Worm (Caenorhabditis elegans) whole organism, early embryonic: ENCODE data around the gene nhr-271.

ENCODE experiments used
- B0310.2 ChIP-seq: sonication (generic microtip); optimal IDR thresholded peaks from 2 replicates; lab custom pipeline; 2016; ENCODE audit warnings: mild to moderate bottlenecking, missing genetic modification characterization, missing compliant biosample characterization
- F13C5.2 ChIP-seq: sonication (generic microtip); optimal IDR thresholded peaks from 2 replicates; lab custom pipeline; 2017; ENCODE audit warnings: mild to moderate bottlenecking, missing genetic modification characterization, inconsistent platforms, missing compliant biosample characterization
- aly-1 ChIP-seq: sonication (generic microtip); optimal IDR thresholded peaks from 2 replicates; lab custom pipeline; 2016; ENCODE audit warnings: missing genetic modification characterization, missing compliant biosample characterization
- ama-1 ChIP-seq: fragments of 150-350 bp; optimal IDR thresholded peaks from 2 replicates; lab custom pipeline; 2014
- ceh-13 ChIP-seq: fragments of 200-800 bp; sonication (Bioruptor generic); optimal IDR thresholded peaks from 2 replicates; lab custom pipeline; 2018; ENCODE audit warnings: mild to moderate bottlenecking, missing genetic modification characterization, missing compliant biosample characterization
- ceh-36 ChIP-seq: sonication (generic microtip); optimal IDR thresholded peaks from 2 replicates; lab custom pipeline; 2016; ENCODE audit warnings: missing genetic modification characterization, inconsistent platforms, missing compliant biosample characterization
- ets-7 ChIP-seq: sonication (generic microtip); optimal IDR thresholded peaks from 2 replicates; lab custom pipeline; 2016; ENCODE audit warnings: missing genotype, missing genetic modification characterization, missing compliant biosample characterization
- flt-1 ChIP-seq: fragments of 200-800 bp; sonication (Bioruptor generic); IDR thresholded peaks from 2 replicates; pipeline ENCODE4 v1.3.6; 2022; ENCODE audit warnings: missing genetic modification characterization, missing compliant biosample characterization
- hmbx-1 ChIP-seq: sonication (generic microtip); optimal IDR thresholded peaks from 2 replicates; lab custom pipeline; 2016; ENCODE audit warnings: mild to moderate bottlenecking, missing genetic modification characterization, missing compliant biosample characterization
- hmg-4 ChIP-seq: fragments of 200-800 bp; sonication (Bioruptor generic); optimal IDR thresholded peaks from 2 replicates; lab custom pipeline; 2018; ENCODE audit warnings: mild to moderate bottlenecking, missing genetic modification characterization, missing compliant biosample characterization
- hnd-1 ChIP-seq: sonication (generic microtip); optimal IDR thresholded peaks from 2 replicates; lab custom pipeline; 2016; ENCODE audit warnings: missing genetic modification characterization, missing compliant biosample characterization
- pes-1 ChIP-seq: fragments of 200-800 bp; sonication (Bioruptor generic); IDR thresholded peaks from 2 replicates; pipeline ENCODE4 v1.3.6; 2022; ENCODE audit warnings: missing genetic modification reagents, missing genetic modification characterization, missing compliant biosample characterization
- scrt-1 ChIP-seq: fragments of 200-800 bp; sonication (Bioruptor generic); IDR thresholded peaks from 2 replicates; pipeline ENCODE4 v1.3.6; 2022; ENCODE audit warnings: missing genetic modification characterization, missing compliant biosample characterization
- sea-1 ChIP-seq: fragments of 200-800 bp; sonication (Bioruptor generic); conservative IDR thresholded peaks from 2 replicates; pipeline ENCODE4 v1.3.6; 2022; ENCODE audit warnings: missing genetic modification characterization, missing compliant biosample characterization
- tbx-11 ChIP-seq: fragments of 200-800 bp; sonication (Bioruptor generic); IDR thresholded peaks from 2 replicates; pipeline ENCODE4 v1.3.6; 2022; ENCODE audit warnings: missing genetic modification characterization, missing compliant biosample characterization
- tbx-37 ChIP-seq: fragments of 200-800 bp; sonication (Bioruptor generic); conservative IDR thresholded peaks from 2 replicates; pipeline ENCODE4 v1.3.6; 2022; ENCODE audit warnings: missing genetic modification reagents, missing genetic modification characterization, missing compliant biosample characterization
- tra-4 ChIP-seq: sonication (generic microtip); optimal IDR thresholded peaks from 2 replicates; lab custom pipeline; 2017; ENCODE audit warnings: missing genetic modification characterization, missing compliant biosample characterization

The nhr-271 gene

DNA sequence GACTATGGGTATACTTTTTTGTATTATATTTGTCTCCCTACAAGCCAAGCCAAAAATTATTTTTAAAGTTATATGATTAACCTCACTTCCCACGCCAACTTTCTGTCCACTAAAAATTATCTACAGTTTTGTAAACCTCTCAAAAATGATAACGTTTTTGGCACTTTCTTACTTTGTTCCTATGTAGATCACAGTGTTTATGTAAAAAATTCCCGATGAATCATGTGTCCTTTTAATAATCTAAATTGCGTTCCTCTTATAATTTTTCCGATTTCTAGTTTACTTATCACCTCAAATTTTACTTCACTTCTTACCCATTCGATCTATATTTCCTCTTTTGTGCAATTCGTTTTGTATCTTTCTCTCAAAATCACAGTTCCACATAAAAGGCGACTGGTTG is 24.0 kb upstream of the nhr-271 start:
- TF ChIP-seq ama-1 (lab: Kevin White, UChicago) (no peak), B0310.2 (no peak), tbx-11 (no peak), F13C5.2 (tag; lab: Kevin White, UChicago) (no peak), pes-1 (GFP tag; lab: Robert Waterston, UW) (no peak), ceh-13 (no peak), tbx-37 (GFP tag; lab: Robert Waterston, UW) (no peak), flt-1 (GFP tag; lab: Robert Waterston, UW) (no peak), hmbx-1 (tag; lab: Kevin White, UChicago) (no peak), ets-7 (tag; lab: Kevin White, UChicago) (no peak), aly-1 (tag; lab: Kevin White, UChicago) (no peak), tra-4 (tag; lab: Kevin White, UChicago) (no peak), hmg-4 (GFP tag; lab: Kevin White, UChicago) (no peak), scrt-1 (no peak), hnd-1 (tag; lab: Kevin White, UChicago) (no peak), sea-1 (GFP tag; lab: Robert Waterston, UW) (no peak), ceh-36 (tag; lab: Kevin White, UChicago) (no peak)

DNA sequence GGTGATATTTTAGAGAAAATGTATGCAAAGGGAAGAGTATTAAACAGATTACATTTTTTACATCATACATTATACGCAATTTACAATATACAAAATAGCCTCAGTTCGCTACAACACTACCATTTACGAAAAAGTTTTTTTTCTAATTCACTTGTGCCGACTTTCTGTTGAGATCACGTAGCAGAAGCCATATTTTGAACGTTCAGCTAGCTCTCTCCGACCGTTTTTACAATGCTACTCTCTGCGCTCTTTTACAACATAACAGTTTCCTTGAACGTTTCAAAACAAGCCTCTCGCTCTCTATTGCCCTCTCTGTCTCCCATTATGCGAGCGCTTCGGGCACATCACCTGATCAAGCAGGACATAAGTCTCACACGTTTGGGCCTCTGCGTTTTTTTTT is 22.8 kb upstream of the nhr-271 start, which contains the start of gene T03E6.8:
Gene T03E6.8, minus strand, starts transcription at position 101 of the 400 bp plus-strand sequence.
- TF ChIP-seq B0310.2 (no peak), pes-1 (GFP tag; lab: Robert Waterston, UW) (no peak), ceh-36 (tag; lab: Kevin White, UChicago) (no peak), F13C5.2 (tag; lab: Kevin White, UChicago) (no peak), flt-1 (GFP tag; lab: Robert Waterston, UW) (no peak)

DNA sequence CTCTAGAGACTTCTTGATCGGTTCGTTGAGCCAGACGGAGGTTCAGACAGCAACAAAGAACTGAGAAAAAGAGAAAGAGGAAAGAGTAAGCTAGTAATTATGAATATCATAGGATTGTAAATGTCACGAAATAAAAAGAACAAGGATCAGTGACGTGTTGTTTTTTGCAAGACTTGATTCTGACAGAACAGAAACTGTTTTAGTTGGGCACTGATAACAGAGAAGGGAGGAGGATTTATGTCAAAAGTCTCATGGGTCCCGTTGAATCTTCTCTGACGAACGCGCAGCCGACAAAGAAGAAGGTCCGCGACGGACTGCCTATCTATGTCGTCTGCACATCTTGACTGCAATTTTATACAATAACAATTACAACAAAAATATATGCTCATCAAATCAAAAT is 20.3 kb upstream of the nhr-271 start, which contains the start of gene T03E6.9:
Gene T03E6.9, minus strand, starts transcription at position 101 of the 400 bp plus-strand sequence.
- TF ChIP-seq tbx-11 (no peak), B0310.2 (no peak), hmg-4 (GFP tag; lab: Kevin White, UChicago) (no peak), aly-1 (tag; lab: Kevin White, UChicago) (no peak), pes-1 (GFP tag; lab: Robert Waterston, UW) (no peak), hmbx-1 (tag; lab: Kevin White, UChicago) (no peak), ceh-13 (no peak), ama-1 (lab: Kevin White, UChicago) (no peak), flt-1 (GFP tag; lab: Robert Waterston, UW) (no peak), scrt-1 (no peak), ets-7 (tag; lab: Kevin White, UChicago) (no peak), tbx-37 (GFP tag; lab: Robert Waterston, UW) (no peak), F13C5.2 (tag; lab: Kevin White, UChicago) (no peak), sea-1 (GFP tag; lab: Robert Waterston, UW) (no peak), ceh-36 (tag; lab: Kevin White, UChicago) (no peak), hnd-1 (tag; lab: Kevin White, UChicago) (no peak), tra-4 (tag; lab: Kevin White, UChicago) (no peak)

DNA sequence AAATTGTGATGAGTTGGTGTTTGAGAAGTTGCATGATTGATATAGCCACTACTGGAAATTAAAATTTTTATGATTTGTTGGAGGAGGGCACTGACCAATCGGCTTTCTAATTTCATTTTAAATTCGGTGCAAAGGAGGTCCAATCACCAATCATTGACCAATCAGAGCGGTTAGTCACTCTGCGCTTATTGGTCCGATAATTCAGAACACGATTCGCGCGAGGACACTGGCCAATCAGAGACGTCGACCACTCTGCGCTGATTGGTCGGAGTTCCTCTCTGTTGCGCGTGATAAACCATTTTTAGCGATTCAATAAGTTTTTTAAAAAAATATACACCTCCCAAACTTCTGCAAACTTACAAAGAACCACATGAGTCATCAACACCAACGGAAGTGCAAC is 19.5 kb upstream of the nhr-271 start:
- TF ChIP-seq hnd-1 (tag; lab: Kevin White, UChicago) = no peak
- no peak for TF ChIP-seq F13C5.2 (tag; lab: Kevin White, UChicago)
- no peak for TF ChIP-seq ama-1 (lab: Kevin White, UChicago)
- no peak for TF ChIP-seq tra-4 (tag; lab: Kevin White, UChicago)
- no peak for TF ChIP-seq sea-1 (GFP tag; lab: Robert Waterston, UW)
- TF ChIP-seq B0310.2 = no peak
- TF ChIP-seq ceh-13 = no peak
- no peak for TF ChIP-seq ceh-36 (tag; lab: Kevin White, UChicago)
- TF ChIP-seq ets-7 (tag; lab: Kevin White, UChicago) = no peak
- no peak for TF ChIP-seq tbx-37 (GFP tag; lab: Robert Waterston, UW)
- TF ChIP-seq pes-1 (GFP tag; lab: Robert Waterston, UW) = no peak
- no peak for TF ChIP-seq hmg-4 (GFP tag; lab: Kevin White, UChicago)

DNA sequence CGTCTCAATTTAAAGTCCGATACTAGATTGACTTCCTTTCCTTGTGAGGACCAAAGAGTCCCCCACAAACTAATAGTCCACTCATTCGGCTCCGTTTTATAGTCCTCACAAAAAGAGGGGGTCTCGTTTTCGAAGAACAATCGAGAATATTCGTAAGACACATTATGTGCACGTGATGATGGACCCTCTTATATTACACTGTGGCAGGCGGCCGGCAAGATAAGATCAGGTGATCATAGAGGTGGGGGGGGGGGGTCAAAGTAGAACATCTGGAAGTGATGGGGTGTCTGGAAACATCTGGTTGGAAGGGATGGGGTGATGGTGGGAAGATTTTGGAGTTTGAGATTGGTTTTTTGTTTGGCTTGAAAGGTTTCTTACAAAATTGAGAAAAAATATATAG is 18.1 kb upstream of the nhr-271 start:
- TF ChIP-seq hmbx-1 (tag; lab: Kevin White, UChicago) = no peak
- TF ChIP-seq ceh-13 = no peak

DNA sequence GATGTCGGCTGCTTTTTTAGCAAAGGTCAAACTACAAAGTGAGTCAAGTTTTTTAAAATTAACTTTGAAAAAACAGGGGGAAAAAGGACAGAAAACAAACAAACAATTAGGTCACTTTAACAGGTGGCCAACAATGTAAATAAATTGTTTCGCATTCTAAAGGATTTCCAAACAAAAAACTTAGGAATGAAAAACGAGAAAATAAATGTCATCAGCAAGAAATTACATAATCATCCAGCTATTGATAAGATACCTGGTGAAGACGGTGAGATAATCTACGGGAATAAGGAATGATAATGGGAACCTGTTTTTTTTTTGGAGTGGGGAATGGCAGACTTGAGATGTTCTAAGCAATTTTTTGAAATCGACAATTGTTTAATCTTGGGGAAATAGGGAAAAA is 15.8 kb upstream of the nhr-271 start:
- TF ChIP-seq flt-1 (GFP tag; lab: Robert Waterston, UW) (no peak), sea-1 (GFP tag; lab: Robert Waterston, UW) (no peak), ets-7 (tag; lab: Kevin White, UChicago) (no peak)

DNA sequence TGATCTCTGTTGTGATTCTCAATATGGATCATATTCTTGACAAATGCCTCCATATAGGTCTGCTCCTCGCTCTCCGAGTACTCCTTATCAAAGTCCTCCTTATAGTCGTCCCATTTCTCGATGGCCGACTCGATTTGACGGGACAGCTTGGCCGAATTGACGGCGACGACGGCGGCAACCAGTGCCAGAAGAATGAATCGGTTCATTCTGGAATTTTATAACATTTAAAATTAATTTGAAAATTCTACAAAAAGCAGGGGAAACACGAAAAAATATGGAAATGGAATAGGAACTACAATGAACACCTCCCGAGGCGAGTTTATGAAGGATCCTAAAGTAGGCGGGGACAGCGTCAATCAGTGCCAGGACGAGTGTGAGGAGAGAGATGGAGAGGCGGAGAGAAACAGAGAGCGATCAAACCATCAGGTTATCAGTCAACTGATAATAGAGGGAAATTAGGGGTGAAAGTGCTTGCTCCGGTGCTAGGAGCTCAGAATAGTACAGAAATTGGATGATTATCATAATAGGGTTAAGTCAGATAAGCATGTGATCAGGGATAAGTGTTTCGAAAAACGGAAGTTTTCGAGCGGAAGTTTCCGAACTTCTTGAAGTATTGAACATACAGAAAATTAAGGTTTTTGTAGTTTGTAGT is 14.9 kb upstream of the nhr-271 start, which contains the start of gene cpl-1:
Gene cpl-1, minus strand, starts transcription at position 207 of the 652 bp plus-strand sequence.
- no peak for TF ChIP-seq ama-1 (lab: Kevin White, UChicago)
- TF ChIP-seq ets-7 (tag; lab: Kevin White, UChicago) = no peak
- TF ChIP-seq hmbx-1 (tag; lab: Kevin White, UChicago) = no peak
- TF ChIP-seq ceh-13 = no peak
- TF ChIP-seq tbx-11 = no peak
- TF ChIP-seq B0310.2 = no peak
- TF ChIP-seq pes-1 (GFP tag; lab: Robert Waterston, UW) = no peak

DNA sequence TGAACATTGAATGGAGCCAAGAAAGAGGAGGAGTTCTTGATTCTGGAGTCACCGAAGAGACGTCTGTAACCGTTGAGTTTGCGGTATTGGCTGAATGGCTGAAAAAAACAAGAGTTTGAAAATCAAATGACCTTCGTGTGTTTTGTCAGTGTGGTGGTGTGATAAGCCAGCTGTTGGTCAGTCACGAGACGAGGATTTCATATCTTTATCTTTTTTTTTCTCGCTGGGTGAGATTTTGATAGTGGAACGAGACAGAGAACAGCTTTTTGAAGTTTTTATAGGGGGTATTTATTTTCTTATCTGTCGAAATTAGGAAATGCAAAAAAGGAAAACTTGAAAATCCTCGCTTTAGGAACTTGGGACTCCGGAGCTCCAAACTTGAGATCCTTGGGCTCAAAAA is 14.2 kb upstream of the nhr-271 start:
- TF ChIP-seq B0310.2 = no peak
- TF ChIP-seq tra-4 (tag; lab: Kevin White, UChicago) = no peak
- TF ChIP-seq flt-1 (GFP tag; lab: Robert Waterston, UW) = no peak
- TF ChIP-seq hmbx-1 (tag; lab: Kevin White, UChicago) = no peak
- no peak for TF ChIP-seq ceh-13
- TF ChIP-seq aly-1 (tag; lab: Kevin White, UChicago) = no peak
- no peak for TF ChIP-seq tbx-37 (GFP tag; lab: Robert Waterston, UW)
- no peak for TF ChIP-seq ama-1 (lab: Kevin White, UChicago)
